Fruit fly (Drosophila melanogaster) whole organism, embryonic: Measurements from ENCODE around the gene GNBP3.
A peak's percentile ranks its signal among the peaks of the same experiment; 100 is the strongest.

Experiments used
- ATbp ChIP-seq: fragments of 200-800 bp; sonication (Bioruptor generic); optimal IDR thresholded peaks from 2 replicates; lab custom pipeline; 2017; ENCODE audit warnings: missing biosample characterization, mild to moderate bottlenecking, missing genetic modification characterization, missing genetic modification reagents
- Antp ChIP-seq: fragments of 200-800 bp; sonication (Bioruptor generic); optimal IDR thresholded peaks from 3 replicates; lab custom pipeline; 2016; ENCODE audit warnings: missing biosample characterization, missing genetic modification characterization
- B-H1 ChIP-seq: fragments of 200-800 bp; sonication (Bioruptor generic); IDR thresholded peaks from 3 replicates; pipeline ENCODE4 v1.3.6; 2022; ENCODE audit warnings: missing biosample characterization, missing genetic modification characterization
- Bdp1 ChIP-seq: fragments of 200-800 bp; sonication (Bioruptor generic); optimal IDR thresholded peaks from 3 replicates; lab custom pipeline; 2016; ENCODE audit warnings: missing biosample characterization, missing genetic modification characterization
- CG14441 ChIP-seq: fragments of 200-800 bp; sonication (Bioruptor generic); IDR thresholded peaks from 2 replicates; pipeline ENCODE4 v1.3.6; 2022; ENCODE audit warnings: missing biosample characterization, missing genetic modification characterization
- CG1529 ChIP-seq: fragments of 200-800 bp; sonication (Bioruptor generic); optimal IDR thresholded peaks from 3 replicates; lab custom pipeline; 2018; ENCODE audit warnings: missing biosample characterization, missing genetic modification characterization
- CG15479 ChIP-seq: fragments of 200-800 bp; sonication (Bioruptor generic); optimal IDR thresholded peaks from 3 replicates; lab custom pipeline; 2019; ENCODE audit warnings: missing biosample characterization, mild to moderate bottlenecking, missing genetic modification characterization, moderate library complexity
- CG15514 ChIP-seq: fragments of 200-800 bp; sonication (Bioruptor generic); optimal IDR thresholded peaks from 3 replicates; lab custom pipeline; 2017; ENCODE audit warnings: missing biosample characterization, missing genetic modification characterization, mild to moderate bottlenecking, moderate library complexity, missing genetic modification reagents
- CG17361 ChIP-seq: fragments of 200-800 bp; sonication (Bioruptor generic); IDR thresholded peaks from 3 replicates; pipeline ENCODE4 v1.3.6; 2022; ENCODE audit warnings: missing biosample characterization, missing genetic modification characterization
- CG3726 ChIP-seq: fragments of 200-800 bp; sonication (Bioruptor generic); IDR thresholded peaks from 3 replicates; pipeline ENCODE4, ENCODE4 v1.3.6; 2022; ENCODE audit warnings: missing biosample characterization, missing genetic modification characterization
- CG3847 ChIP-seq: fragments of 200-800 bp; sonication (Bioruptor generic); IDR thresholded peaks from 2 replicates; pipeline ENCODE4 v1.3.6; 2022; ENCODE audit warnings: missing biosample characterization, missing genetic modification characterization
- CG42726 ChIP-seq: fragments of 200-800 bp; sonication (Bioruptor generic); IDR thresholded peaks from 2 replicates; pipeline ENCODE4 v1.3.6; 2022; ENCODE audit warnings: missing biosample characterization, missing genetic modification characterization; ENCODE audit not compliant: partially characterized antibody
- CG6254 ChIP-seq: fragments of 200-800 bp; sonication (Bioruptor generic); optimal IDR thresholded peaks from 3 replicates; lab custom pipeline; 2017; ENCODE audit warnings: mild to moderate bottlenecking, missing biosample characterization, missing genetic modification reagents, missing genetic modification characterization
- CG7271 ChIP-seq: fragments of 200-800 bp; sonication (Bioruptor generic); optimal IDR thresholded peaks from 2 replicates; lab custom pipeline; 2018; ENCODE audit warnings: missing biosample characterization, mild to moderate bottlenecking, missing genetic modification characterization, moderate library complexity
- CG7987 ChIP-seq: fragments of 200-800 bp; sonication (Bioruptor generic); optimal IDR thresholded peaks from 2 replicates; lab custom pipeline; 2018; ENCODE audit warnings: missing biosample characterization, mild to moderate bottlenecking, missing genetic modification characterization, moderate library complexity
- CG9215 ChIP-seq: fragments of 200-800 bp; sonication (Bioruptor generic); IDR thresholded peaks from 2 replicates; pipeline ENCODE4 v1.3.6; 2022; ENCODE audit warnings: missing biosample characterization, missing genetic modification characterization
- CG9932 ChIP-seq: fragments of 200-800 bp; sonication (Bioruptor generic); IDR thresholded peaks from 2 replicates; pipeline ENCODE4 v1.3.6; 2022; ENCODE audit warnings: missing biosample characterization, missing genetic modification characterization
- D ChIP-seq, 2 experiments: fragments of 200-800 bp in 1 of 2; fragments of >200 bp in 1 of 2; sonication (Bioruptor generic) in 1 of 2; optimal IDR thresholded peaks; 2 replicates in 1 of 2; 3 replicates in 1 of 2; lab custom pipeline; 2017; ENCODE audit warnings: mild to moderate bottlenecking in 1 of 2, missing biosample characterization in 1 of 2, missing genetic modification characterization in 1 of 2, missing genetic modification reagents in 1 of 2
- D19A ChIP-seq: fragments of 200-800 bp; optimal IDR thresholded peaks from 3 replicates; lab custom pipeline; 2019; ENCODE audit warnings: missing biosample characterization, mild to moderate bottlenecking, missing genetic modification characterization, moderate library complexity
- D19B ChIP-seq: fragments of 200-800 bp; sonication (Bioruptor generic); optimal IDR thresholded peaks from 2 replicates; lab custom pipeline; 2017; ENCODE audit warnings: missing biosample characterization, mild to moderate bottlenecking, missing genetic modification characterization
- Dfd ChIP-seq, 2 experiments: fragments of >200 bp; optimal IDR thresholded peaks; 2 replicates each; lab custom pipeline; 2017; ENCODE audit warnings: missing biosample characterization in 2 of 2, missing genetic modification characterization in 2 of 2
- Dip2 ChIP-seq: fragments of 200-800 bp; sonication (Bioruptor generic); IDR thresholded peaks from 2 replicates; pipeline ENCODE4 v1.3.6; 2022; ENCODE audit warnings: missing biosample characterization, missing genetic modification characterization
- Drgx ChIP-seq: fragments of 200-800 bp; sonication (Bioruptor generic); IDR thresholded peaks from 2 replicates; pipeline ENCODE4 v1.3.6; 2022; ENCODE audit warnings: missing biosample characterization, missing genetic modification characterization
- ERR ChIP-seq: fragments of 200-800 bp; sonication (Bioruptor generic); optimal IDR thresholded peaks from 2 replicates; lab custom pipeline; 2016; ENCODE audit warnings: missing biosample characterization, missing genetic modification characterization
- Ets97D ChIP-seq: fragments of 200-800 bp; sonication (Bioruptor generic); optimal IDR thresholded peaks from 3 replicates; lab custom pipeline; 2016; ENCODE audit warnings: missing biosample characterization, missing genetic modification characterization
- HmgZ ChIP-seq: fragments of 200-800 bp; sonication (Bioruptor generic); optimal IDR thresholded peaks from 2 replicates; lab custom pipeline; 2018; ENCODE audit warnings: missing biosample characterization, mild to moderate bottlenecking, missing genetic modification characterization
- Lim3 ChIP-seq: fragments of 200-800 bp; sonication (Bioruptor generic); IDR thresholded peaks from 2 replicates; pipeline ENCODE4 v1.3.6; 2022; ENCODE audit warnings: missing biosample characterization, missing genetic modification characterization
- MBD-R2 ChIP-seq: fragments of 200-800 bp; sonication (Bioruptor generic); IDR thresholded peaks from 2 replicates; pipeline ENCODE4 v1.3.6; 2022; ENCODE audit warnings: missing biosample characterization, missing genetic modification characterization
- Mes4 ChIP-seq: fragments of 200-800 bp; sonication (Bioruptor generic); optimal IDR thresholded peaks from 2 replicates; lab custom pipeline; 2016; ENCODE audit warnings: missing biosample characterization, missing genetic modification characterization
- PHDP ChIP-seq: fragments of 200-800 bp; sonication (Bioruptor generic); optimal IDR thresholded peaks from 3 replicates; lab custom pipeline; 2018; ENCODE audit warnings: missing biosample characterization, mild to moderate bottlenecking, missing genetic modification characterization, moderate library complexity
- Side ChIP-seq: fragments of 200-800 bp; sonication (Bioruptor generic); optimal IDR thresholded peaks from 2 replicates; lab custom pipeline; 2016; ENCODE audit warnings: missing biosample characterization, missing genetic modification characterization
- Sin3A ChIP-seq: fragments of >200 bp; optimal IDR thresholded peaks from 2 replicates; lab custom pipeline; 2018
- Vsx1 ChIP-seq: fragments of 200-800 bp; sonication (Bioruptor generic); optimal IDR thresholded peaks from 2 replicates; lab custom pipeline; 2017; ENCODE audit warnings: missing biosample characterization, mild to moderate bottlenecking, missing genetic modification characterization, missing genetic modification reagents
- Xbp1 ChIP-seq: fragments of 200-800 bp; sonication (Bioruptor generic); optimal IDR thresholded peaks from 3 replicates; lab custom pipeline; 2016; ENCODE audit warnings: missing biosample characterization, mild to moderate bottlenecking, missing genetic modification characterization
- btn ChIP-seq: fragments of 200-800 bp; sonication (Bioruptor generic); optimal IDR thresholded peaks from 2 replicates; lab custom pipeline; 2016; ENCODE audit warnings: missing biosample characterization, missing genetic modification characterization
- chm ChIP-seq: fragments of 200-800 bp; sonication (Bioruptor generic); IDR thresholded peaks from 2 replicates; pipeline ENCODE4 v1.3.6; 2022; ENCODE audit warnings: missing biosample characterization, missing genetic modification characterization
- crp ChIP-seq, 2 experiments: fragments of 200-800 bp; sonication (Bioruptor generic); optimal IDR thresholded peaks; 2 replicates in 1 of 2; 3 replicates in 1 of 2; lab custom pipeline; 2017; ENCODE audit warnings: missing biosample characterization in 2 of 2, missing genetic modification characterization in 2 of 2, mild to moderate bottlenecking in 1 of 2, moderate library complexity in 1 of 2
- dm ChIP-seq: fragments of 200-800 bp; sonication (Bioruptor generic); optimal IDR thresholded peaks from 3 replicates; lab custom pipeline; 2016; ENCODE audit warnings: missing biosample characterization, missing genetic modification characterization
- eve ChIP-seq, 2 experiments: fragments of >200 bp; optimal IDR thresholded peaks; 2 replicates each; lab custom pipeline; 2017; ENCODE audit warnings: missing biosample characterization in 2 of 2, missing genetic modification characterization in 2 of 2
- fru ChIP-seq: fragments of >200 bp; optimal IDR thresholded peaks from 2 replicates; lab custom pipeline; 2017
- lab ChIP-seq: fragments of 200-800 bp; sonication (Bioruptor generic); optimal IDR thresholded peaks from 3 replicates; lab custom pipeline; 2017; ENCODE audit warnings: missing biosample characterization, missing genetic modification characterization, mild to moderate bottlenecking, moderate library complexity, missing genetic modification reagents
- p53 ChIP-seq: fragments of 200-800 bp; sonication (Bioruptor generic); optimal IDR thresholded peaks from 2 replicates; lab custom pipeline; 2016; ENCODE audit warnings: missing biosample characterization, missing genetic modification characterization
- pros ChIP-seq: fragments of 200-800 bp; sonication (Bioruptor generic); optimal IDR thresholded peaks from 3 replicates; lab custom pipeline; 2019; ENCODE audit warnings: missing biosample characterization, mild to moderate bottlenecking, missing genetic modification characterization, moderate library complexity
- pzg ChIP-seq: fragments of 200-800 bp; sonication (Bioruptor generic); optimal IDR thresholded peaks from 3 replicates; lab custom pipeline; 2018; ENCODE audit warnings: missing biosample characterization, mild to moderate bottlenecking, missing genetic modification characterization, moderate library complexity
- so ChIP-seq: fragments of 200-800 bp; sonication (Bioruptor generic); IDR thresholded peaks from 3 replicates; pipeline ENCODE4 v1.3.6; 2022; ENCODE audit warnings: missing biosample characterization, missing genetic modification characterization
- sob ChIP-seq: fragments of 200-800 bp; sonication (Bioruptor generic); IDR thresholded peaks from 2 replicates; pipeline ENCODE4 v1.3.6; 2022; ENCODE audit warnings: missing biosample characterization, missing genetic modification characterization
- stwl ChIP-seq: fragments of 200-800 bp; sonication (Bioruptor generic); optimal IDR thresholded peaks from 3 replicates; lab custom pipeline; 2018; ENCODE audit warnings: missing biosample characterization, mild to moderate bottlenecking, missing genetic modification characterization, moderate library complexity
- twi ChIP-seq: fragments of 200-800 bp; optimal IDR thresholded peaks from 2 replicates; lab custom pipeline; 2019; ENCODE audit warnings: missing biosample characterization, mild to moderate bottlenecking, missing genetic modification characterization, moderate library complexity
- unc-4 ChIP-seq: fragments of 200-800 bp; sonication (Bioruptor generic); IDR thresholded peaks from 2 replicates; pipeline ENCODE4 v1.3.6; 2022; ENCODE audit warnings: missing biosample characterization, missing genetic modification characterization; ENCODE audit not compliant: partially characterized antibody
- wek ChIP-seq: fragments of 200-800 bp; sonication (Bioruptor generic); optimal IDR thresholded peaks from 3 replicates; lab custom pipeline; 2018; ENCODE audit warnings: missing biosample characterization, mild to moderate bottlenecking, missing genetic modification characterization, moderate library complexity

GNBP3 gene

dm6 chr3L:8985848-8986320 is 31.1 kb downstream of the GNBP3 start, which contains the start of gene Galk (continued):
- TF ChIP-seq dm (GFP tag; lab: Kevin White, UChicago) (no peak), Bdp1 (no peak), CG9215 (GFP tag; lab: Robert Waterston, UW) (no peak), btn (no peak), CG17361 (GFP tag; lab: Robert Waterston, UW) (no peak; the same call in 2 of the 3 replicates), Lim3 (no peak), so (GFP tag; lab: Robert Waterston, UW) (no peak), Drgx (no peak), Xbp1 (GFP tag; lab: Kevin White, UChicago) (peak; percentile 61), CG6254 (GFP tag; lab: Kevin White, UChicago) (peak; percentile 36)

dm6 chr3L:8986582-8986981 is 31.8 kb downstream of the GNBP3 start, which contains the start of gene CG5068:
TSS of gene CG5068 (plus strand) at chr3L:8986710.
- TF ChIP-seq eve (GFP tag; optimal IDR thresholded peaks at IDR 0.05; lab: Kevin White, UChicago) (no peak), pros (GFP tag; lab: Kevin White, UChicago) (no peak), unc-4 (GFP tag; lab: Robert Waterston, UW) (peak; percentile 21; the same call in 1 of the 2 replicates), fru (lab: Kevin White, UChicago) (no peak), Side (no peak), CG1529 (GFP tag; lab: Kevin White, UChicago) (no peak), Antp (GFP tag; lab: Kevin White, UChicago) (no peak), Sin3A (lab: Kevin White, UChicago) (peak; percentile 33), Ets97D (GFP tag; lab: Kevin White, UChicago) (peak; percentile 69), D19B (GFP tag; lab: Kevin White, UChicago) (peak; percentile 22), chm (GFP tag; lab: Robert Waterston, UW) (no peak), Mes4 (GFP tag; lab: Kevin White, UChicago) (no peak), PHDP (no peak), ERR (no peak), CG9932 (no peak), twi (tag; lab: Kevin White, UChicago) (no peak), B-H1 (GFP tag; lab: Robert Waterston, UW) (no peak), D (optimal IDR thresholded peaks at IDR 0.05; lab: Kevin White, UChicago) (peak; percentile 56), D (GFP tag; optimal IDR thresholded peaks at IDR 0.05; lab: Kevin White, UChicago) (no peak), D19A (tag; lab: Kevin White, UChicago) (peak; percentile 22), CG14441 (GFP tag; lab: Robert Waterston, UW) (no peak), HmgZ (tag; lab: Kevin White, UChicago) (peak; percentile 14), CG42726 (GFP tag; lab: Robert Waterston, UW) (no peak), CG15479 (GFP tag; lab: Kevin White, UChicago) (no peak), sob (GFP tag; lab: Robert Waterston, UW) (no peak), CG7271 (tag; lab: Kevin White, UChicago) (no peak), pzg (peak; percentile 87), Dfd (GFP tag; optimal IDR thresholded peaks at IDR 0.05; lab: Kevin White, UChicago) (no peak), lab (GFP tag; lab: Kevin White, UChicago) (no peak), Dip2 (no peak), CG15514 (GFP tag; lab: Kevin White, UChicago) (peak; percentile 60), Vsx1 (GFP tag; lab: Kevin White, UChicago) (no peak), ATbp (no peak), CG3726 (no peak), CG3847 (GFP tag; lab: Robert Waterston, UW) (peak; percentile 80), CG7987 (GFP tag; lab: Kevin White, UChicago) (no peak), stwl (tag; lab: Kevin White, UChicago) (peak; percentile 79), p53 (GFP tag; lab: Kevin White, UChicago) (no peak), MBD-R2 (peak; percentile 86), crp (GFP tag; optimal IDR thresholded peaks at IDR 0.05; lab: Kevin White, UChicago) (peak in 1 of 2 experiments; percentile 71), wek (GFP tag; lab: Kevin White, UChicago) (no peak)
